Fruit fly (Drosophila melanogaster) S2 (cell line): ENCODE measurements around the gene mbt.

Source experiments
- CG8478 ChIP-seq: fragments of >200 bp; optimal IDR thresholded peaks from 2 replicates; lab custom pipeline; 2018
- CTCF ChIP-seq, 2 experiments: fragments of >200 bp; optimal IDR thresholded peaks; 2 replicates each; lab custom pipeline; 2018

DNA sequence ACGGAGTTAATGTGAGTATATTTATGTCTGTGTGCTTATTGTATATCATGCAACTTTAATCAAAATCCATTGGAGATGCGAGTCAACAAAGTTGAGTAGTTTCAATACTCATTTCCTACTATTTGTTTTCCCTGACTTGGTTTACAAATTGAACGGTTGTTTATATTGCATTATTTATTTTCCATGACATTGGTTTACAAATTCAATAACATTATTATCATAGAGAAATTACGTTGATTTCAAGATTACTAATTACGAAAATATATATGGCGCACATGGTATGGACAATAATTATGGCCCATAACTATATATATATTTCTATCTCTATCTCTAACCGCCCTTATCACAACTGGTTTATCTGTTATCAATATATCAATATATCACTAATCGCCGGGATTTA, 50.1 kb downstream of the mbt start:
- no peak for TF ChIP-seq CG8478 (lab: Kevin White, UChicago)
- no peak for TF ChIP-seq CTCF (optimal IDR thresholded peaks at IDR 0.05; lab: Kevin White, UChicago)
